Worm (Caenorhabditis elegans) whole organism, young adult: ENCODE measurements around the gene srw-33.

Experiments used
- egl-18 ChIP-seq: fragments of 200-800 bp; sonication (Bioruptor generic); IDR thresholded peaks from 2 replicates; pipeline ENCODE4 v1.3.6; 2022; ENCODE audit warnings: missing genetic modification reagents, missing genetic modification characterization, missing compliant biosample characterization
- hmg-1.2 ChIP-seq: fragments of 200-800 bp; sonication (Bioruptor generic); IDR thresholded peaks from 2 replicates; pipeline ENCODE4 v1.3.6; 2022; ENCODE audit warnings: missing genetic modification reagents, missing genetic modification characterization, missing compliant biosample characterization

DNA sequence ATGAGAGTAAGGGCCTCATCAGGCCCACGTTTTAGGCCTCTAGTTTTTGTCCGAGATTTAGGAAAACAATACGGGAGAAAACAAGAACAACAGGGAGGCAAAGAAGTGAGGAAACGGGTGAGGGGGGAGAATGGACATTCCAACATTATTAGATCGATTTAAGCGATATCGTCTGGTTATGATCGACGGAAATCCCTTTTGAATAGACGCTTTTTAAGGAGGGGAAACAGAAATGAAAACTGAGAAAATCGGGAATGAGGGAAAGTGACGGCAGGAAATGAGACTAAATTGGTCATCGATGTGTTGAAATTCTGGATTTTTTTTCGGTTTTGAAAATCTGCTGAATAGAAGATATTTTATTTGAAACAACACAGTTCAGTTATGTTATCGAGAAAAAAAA is 13.1 kb upstream of the srw-33 start, which contains the start of gene rocf-1:
- TF ChIP-seq egl-18 = no peak
- no peak for TF ChIP-seq hmg-1.2 (GFP tag; lab: Robert Waterston, UW)
